Fruit fly (Drosophila melanogaster) whole organism, prepupa: ENCODE measurements around the gene CG2617.

Source experiments
- Blimp-1 ChIP-seq: fragments of 200-800 bp; sonication (Bioruptor generic); optimal IDR thresholded peaks from 3 replicates; lab custom pipeline; 2017; ENCODE audit warnings: missing biosample characterization, missing genetic modification characterization, mild to moderate bottlenecking, moderate library complexity, missing genetic modification reagents
- CG10631 ChIP-seq: fragments of 200-800 bp; sonication (Bioruptor generic); optimal IDR thresholded peaks from 2 replicates; lab custom pipeline; 2016; ENCODE audit warnings: missing biosample characterization, missing genetic modification characterization
- CG11294 ChIP-seq: fragments of 200-800 bp; sonication (Bioruptor generic); IDR thresholded peaks from 2 replicates; pipeline ENCODE4 v1.3.6; 2022; ENCODE audit warnings: missing biosample characterization, missing genetic modification characterization
- CG11762 ChIP-seq: fragments of 200-800 bp; sonication (Bioruptor generic); optimal IDR thresholded peaks from 3 replicates; lab custom pipeline; 2016; ENCODE audit warnings: missing biosample characterization, missing genetic modification characterization; ENCODE audit not compliant: insufficient read depth
- CG11902 ChIP-seq: fragments of 200-800 bp; sonication (Bioruptor generic); optimal IDR thresholded peaks from 3 replicates; lab custom pipeline; 2016; ENCODE audit warnings: missing biosample characterization, missing genetic modification characterization
- CG1621 ChIP-seq: fragments of 200-800 bp; sonication (Bioruptor generic); optimal IDR thresholded peaks from 3 replicates; lab custom pipeline; 2018; ENCODE audit warnings: missing biosample characterization, mild to moderate bottlenecking, missing genetic modification characterization
- CG16779 ChIP-seq: fragments of 200-800 bp; sonication (Bioruptor generic); optimal IDR thresholded peaks from 3 replicates; lab custom pipeline; 2017; ENCODE audit warnings: missing biosample characterization, mild to moderate bottlenecking, missing genetic modification characterization
- CG3032 ChIP-seq: fragments of 200-800 bp; optimal IDR thresholded peaks from 2 replicates; lab custom pipeline; 2019; ENCODE audit warnings: missing biosample characterization, mild to moderate bottlenecking, missing genetic modification characterization, moderate library complexity
- CG31627 ChIP-seq: fragments of 200-800 bp; sonication (Bioruptor generic); optimal IDR thresholded peaks from 3 replicates; lab custom pipeline; 2016; ENCODE audit warnings: missing biosample characterization, missing genetic modification characterization
- CG32006 ChIP-seq: fragments of 200-800 bp; sonication (Bioruptor generic); optimal IDR thresholded peaks from 3 replicates; lab custom pipeline; 2017; ENCODE audit warnings: missing biosample characterization, mild to moderate bottlenecking, missing genetic modification characterization
- CG34406 ChIP-seq: fragments of 200-800 bp; sonication (Bioruptor generic); optimal IDR thresholded peaks from 3 replicates; lab custom pipeline; 2016; ENCODE audit warnings: missing biosample characterization, missing genetic modification characterization
- CG3919 ChIP-seq: fragments of 200-800 bp; sonication (Bioruptor generic); optimal IDR thresholded peaks from 3 replicates; lab custom pipeline; 2016; ENCODE audit warnings: missing biosample characterization, missing genetic modification characterization
- CG4318 ChIP-seq: fragments of 200-800 bp; sonication (Bioruptor generic); optimal IDR thresholded peaks from 3 replicates; lab custom pipeline; 2017; ENCODE audit warnings: missing biosample characterization, mild to moderate bottlenecking, missing genetic modification characterization
- CG6163 ChIP-seq: fragments of 200-800 bp; sonication (Bioruptor generic); IDR thresholded peaks from 3 replicates; pipeline ENCODE4 v1.3.6; 2022; ENCODE audit warnings: missing biosample characterization, missing genetic modification characterization
- CG6276 ChIP-seq: fragments of 200-800 bp; sonication (Bioruptor generic); optimal IDR thresholded peaks from 2 replicates; lab custom pipeline; 2017; ENCODE audit warnings: missing biosample characterization, mild to moderate bottlenecking, missing genetic modification characterization
- CG6808 ChIP-seq: fragments of 200-800 bp; sonication (Bioruptor generic); optimal IDR thresholded peaks from 3 replicates; lab custom pipeline; 2017; ENCODE audit warnings: missing biosample characterization, missing genetic modification characterization, mild to moderate bottlenecking, moderate library complexity, missing genetic modification reagents
- CG6854 ChIP-seq: fragments of 200-800 bp; sonication (Bioruptor generic); optimal IDR thresholded peaks from 2 replicates; lab custom pipeline; 2017; ENCODE audit warnings: missing biosample characterization, mild to moderate bottlenecking, missing genetic modification characterization
- CG7368 ChIP-seq: fragments of 200-800 bp; sonication (Bioruptor generic); optimal IDR thresholded peaks from 3 replicates; lab custom pipeline; 2016; ENCODE audit warnings: missing biosample characterization, missing genetic modification characterization
- CG8119 ChIP-seq: fragments of 200-800 bp; sonication (Bioruptor generic); IDR thresholded peaks from 3 replicates; pipeline ENCODE4 v1.3.6; 2022; ENCODE audit warnings: missing biosample characterization, missing genetic modification characterization
- CG9139 ChIP-seq: fragments of 200-800 bp; sonication (Bioruptor generic); optimal IDR thresholded peaks from 3 replicates; lab custom pipeline; 2017; ENCODE audit warnings: missing biosample characterization, mild to moderate bottlenecking, missing genetic modification characterization
- Eip78C ChIP-seq: fragments of 200-800 bp; sonication (Bioruptor generic); peaks from one replicate; lab custom pipeline; 2016; ENCODE audit warnings: missing biosample characterization, missing genetic modification characterization
- Eip93F ChIP-seq: fragments of 200-800 bp; sonication (Bioruptor generic); optimal IDR thresholded peaks from 2 replicates; lab custom pipeline; 2016; ENCODE audit warnings: missing biosample characterization, mild to moderate bottlenecking, missing genetic modification characterization
- Hr38 ChIP-seq: sonication (Bioruptor generic); optimal IDR thresholded peaks from 2 replicates; lab custom pipeline; 2016; ENCODE audit warnings: missing biosample characterization, missing genetic modification characterization
- Hr39 ChIP-seq: fragments of 200-800 bp; sonication (Bioruptor generic); optimal IDR thresholded peaks from 2 replicates; lab custom pipeline; 2016; ENCODE audit warnings: missing biosample characterization, missing genetic modification characterization
- Hr4 ChIP-seq: fragments of 200-800 bp; sonication (Bioruptor generic); optimal IDR thresholded peaks from 3 replicates; lab custom pipeline; 2016; ENCODE audit warnings: missing biosample characterization, missing genetic modification characterization
- Lpt ChIP-seq: fragments of 200-800 bp; sonication (Bioruptor generic); optimal IDR thresholded peaks from 3 replicates; lab custom pipeline; 2016; ENCODE audit warnings: missing biosample characterization, missing genetic modification characterization
- Met ChIP-seq: fragments of 200-800 bp; sonication (Bioruptor generic); optimal IDR thresholded peaks from 3 replicates; lab custom pipeline; 2016; ENCODE audit warnings: missing biosample characterization, missing genetic modification characterization
- OdsH ChIP-seq: fragments of 200-800 bp; sonication (Bioruptor generic); optimal IDR thresholded peaks from 3 replicates; lab custom pipeline; 2016; ENCODE audit warnings: missing biosample characterization, missing genetic modification characterization
- Smox ChIP-seq: fragments of 200-800 bp; sonication (Bioruptor generic); optimal IDR thresholded peaks from 3 replicates; lab custom pipeline; 2016; ENCODE audit warnings: missing biosample characterization, missing genetic modification characterization
- Sox102F ChIP-seq: fragments of 200-800 bp; sonication (Bioruptor generic); optimal IDR thresholded peaks from 2 replicates; lab custom pipeline; 2016; ENCODE audit warnings: missing biosample characterization, mild to moderate bottlenecking, missing genetic modification characterization
- Sox14 ChIP-seq: fragments of 200-800 bp; sonication (Bioruptor generic); optimal IDR thresholded peaks from 3 replicates; lab custom pipeline; 2016; ENCODE audit warnings: missing biosample characterization, missing genetic modification characterization
- achi ChIP-seq: fragments of 200-800 bp; sonication (Bioruptor generic); optimal IDR thresholded peaks from 3 replicates; lab custom pipeline; 2016; ENCODE audit warnings: missing biosample characterization, missing genetic modification characterization
- acj6 ChIP-seq: fragments of 200-800 bp; sonication (Bioruptor generic); optimal IDR thresholded peaks from 3 replicates; lab custom pipeline; 2016; ENCODE audit warnings: missing biosample characterization, missing genetic modification characterization
- dac ChIP-seq: fragments of 200-800 bp; sonication (Bioruptor generic); optimal IDR thresholded peaks from 2 replicates; lab custom pipeline; 2017; ENCODE audit warnings: missing biosample characterization, mild to moderate bottlenecking, missing genetic modification characterization
- dsx ChIP-seq: fragments of 200-800 bp; optimal IDR thresholded peaks from 3 replicates; lab custom pipeline; 2019; ENCODE audit warnings: missing biosample characterization, mild to moderate bottlenecking, missing genetic modification characterization, moderate library complexity; ENCODE audit not compliant: poor library complexity, severe bottlenecking
- eg ChIP-seq: fragments of 200-800 bp; sonication (Bioruptor generic); IDR thresholded peaks from 3 replicates; pipeline ENCODE4 v1.3.6; 2022; ENCODE audit warnings: missing biosample characterization, missing genetic modification characterization
- fd59A ChIP-seq: fragments of 200-800 bp; sonication (Bioruptor generic); optimal IDR thresholded peaks from 2 replicates; lab custom pipeline; 2017; ENCODE audit warnings: missing biosample characterization, mild to moderate bottlenecking, missing genetic modification characterization, missing genetic modification reagents
- fd85E ChIP-seq: fragments of 200-800 bp; sonication (Bioruptor generic); optimal IDR thresholded peaks from 3 replicates; lab custom pipeline; 2016; ENCODE audit warnings: missing biosample characterization, missing genetic modification characterization
- fkh ChIP-seq: fragments of 200-800 bp; sonication (Bioruptor generic); optimal IDR thresholded peaks from 3 replicates; lab custom pipeline; 2017; ENCODE audit warnings: missing biosample characterization, mild to moderate bottlenecking, missing genetic modification characterization, moderate library complexity
- lz ChIP-seq: fragments of 200-800 bp; sonication (Bioruptor generic); optimal IDR thresholded peaks from 3 replicates; lab custom pipeline; 2016; ENCODE audit warnings: missing biosample characterization, missing genetic modification characterization
- net ChIP-seq: fragments of 200-800 bp; sonication (Bioruptor generic); optimal IDR thresholded peaks from 3 replicates; lab custom pipeline; 2016; ENCODE audit warnings: missing biosample characterization, missing genetic modification characterization
- pdm3 ChIP-seq: fragments of 200-800 bp; sonication (Bioruptor generic); optimal IDR thresholded peaks from 3 replicates; lab custom pipeline; 2016; ENCODE audit warnings: missing biosample characterization, missing genetic modification characterization
- spab ChIP-seq: fragments of 200-800 bp; sonication (Bioruptor generic); optimal IDR thresholded peaks from 2 replicates; lab custom pipeline; 2017; ENCODE audit warnings: missing biosample characterization, mild to moderate bottlenecking, missing genetic modification characterization, missing genetic modification reagents
- ss ChIP-seq, 2 experiments: fragments of 200-800 bp; sonication (Bioruptor generic); optimal IDR thresholded peaks; 2 replicates in 1 of 2; 3 replicates in 1 of 2; lab custom pipeline; 2017 to 2018; ENCODE audit warnings: mild to moderate bottlenecking in 2 of 2, missing biosample characterization in 2 of 2, missing genetic modification characterization in 2 of 2, moderate library complexity in 1 of 2
- svp ChIP-seq: fragments of 200-800 bp; sonication (Bioruptor generic); peaks from one replicate; lab custom pipeline; 2016; ENCODE audit warnings: missing biosample characterization, missing genetic modification characterization
- topi ChIP-seq: fragments of 200-800 bp; sonication (Bioruptor generic); optimal IDR thresholded peaks from 3 replicates; lab custom pipeline; 2016; ENCODE audit warnings: missing biosample characterization, missing genetic modification characterization
- vri ChIP-seq: fragments of 200-800 bp; sonication (Bioruptor generic); optimal IDR thresholded peaks from 3 replicates; lab custom pipeline; 2016; ENCODE audit warnings: missing biosample characterization, mild to moderate bottlenecking, missing genetic modification characterization

CG2617 gene

dm6 chr2L:20716712-20717111, 34.5 kb downstream of the CG2617 start (continued):
- TF ChIP-seq CG3032 (tag; lab: Kevin White, UChicago) (no peak), OdsH (GFP tag; lab: Kevin White, UChicago) (peak; percentile 37), fd85E (GFP tag; lab: Kevin White, UChicago) (no peak), CG10631 (GFP tag; lab: Kevin White, UChicago) (peak; percentile 31), CG7368 (no peak), lz (GFP tag; lab: Kevin White, UChicago) (no peak), vri (GFP tag; lab: Kevin White, UChicago) (no peak), achi (peak; percentile 2), Lpt (GFP tag; lab: Kevin White, UChicago) (no peak), CG3919 (GFP tag; lab: Kevin White, UChicago) (no peak), eg (GFP tag; lab: Robert Waterston, UW) (0 out of 3 replicates have a peak, but pooled peaks have one; percentile 5), CG34406 (GFP tag; lab: Kevin White, UChicago) (no peak), topi (GFP tag; lab: Kevin White, UChicago) (no peak), Eip78C (peak; percentile 88), Met (no peak), CG9139 (GFP tag; lab: Kevin White, UChicago) (no peak), Hr38 (GFP tag; lab: Kevin White, UChicago) (no peak), Sox14 (no peak), CG32006 (GFP tag; lab: Kevin White, UChicago) (peak; percentile 87), Smox (no peak)

dm6 chr2L:20720011-20720410, 37.8 kb downstream of the CG2617 start:
- TF ChIP-seq topi (GFP tag; lab: Kevin White, UChicago) (no peak), acj6 (GFP tag; lab: Kevin White, UChicago) (no peak), Eip93F (GFP tag; lab: Kevin White, UChicago) (no peak)
- TF ChIP-seq, all 60 proteins: peak for 0

DNA sequence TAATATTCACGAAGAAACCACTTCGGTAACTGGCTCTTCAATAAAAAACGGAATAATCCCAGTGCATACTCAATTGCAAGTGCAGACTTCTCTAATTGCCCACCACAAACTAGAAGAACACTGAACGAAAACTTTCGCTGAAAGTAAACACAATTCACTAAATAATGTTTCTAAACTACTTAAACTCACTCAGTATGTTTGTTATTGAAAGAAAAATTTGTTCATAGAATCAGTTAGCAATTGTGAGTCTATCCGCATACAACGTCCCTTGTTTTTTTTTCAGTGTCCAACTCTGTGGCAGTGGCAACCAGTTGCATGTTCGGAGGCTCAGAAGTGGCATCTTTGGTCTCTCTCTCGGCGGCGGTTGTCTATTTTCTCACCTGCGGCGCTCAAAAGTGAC, 39.3 kb downstream of the CG2617 start:
- TF ChIP-seq CG8119 (GFP tag; lab: Robert Waterston, UW) (peak; percentile 77), OdsH (GFP tag; lab: Kevin White, UChicago) (peak; percentile 57), net (GFP tag; lab: Kevin White, UChicago) (no peak), CG11294 (peak; percentile 65), CG6163 (GFP tag; lab: Robert Waterston, UW) (peak; percentile 89), CG3919 (GFP tag; lab: Kevin White, UChicago) (peak; percentile 78), ss (GFP tag; optimal IDR thresholded peaks at IDR 0.05; lab: Kevin White, UChicago) (peak in 1 of 2 experiments; percentile 45), CG3032 (tag; lab: Kevin White, UChicago) (no peak), svp (GFP tag; lab: Kevin White, UChicago) (no peak), CG31627 (no peak), dsx (peak; percentile 43), pdm3 (peak; percentile 54), fd59A (peak; percentile 33), CG6808 (GFP tag; lab: Kevin White, UChicago) (no peak), CG16779 (tag; lab: Kevin White, UChicago) (peak; percentile 32), spab (GFP tag; lab: Kevin White, UChicago) (no peak), CG11902 (GFP tag; lab: Kevin White, UChicago) (no peak), lz (GFP tag; lab: Kevin White, UChicago) (no peak), CG1621 (peak; percentile 25), CG4318 (GFP tag; lab: Kevin White, UChicago) (peak; percentile 39), CG6854 (GFP tag; lab: Kevin White, UChicago) (no peak), Eip93F (GFP tag; lab: Kevin White, UChicago) (no peak), CG6276 (peak; percentile 79), Hr38 (GFP tag; lab: Kevin White, UChicago) (no peak), acj6 (GFP tag; lab: Kevin White, UChicago) (peak; percentile 38), dac (peak; percentile 42), Sox102F (GFP tag; lab: Kevin White, UChicago) (no peak), Blimp-1 (no peak), Hr39 (no peak), topi (GFP tag; lab: Kevin White, UChicago) (no peak), Hr4 (GFP tag; lab: Kevin White, UChicago) (peak; percentile 81), CG7368 (no peak), fkh (GFP tag; lab: Kevin White, UChicago) (no peak), Smox (no peak), CG11762 (GFP tag; lab: Kevin White, UChicago) (peak; percentile 13), CG10631 (GFP tag; lab: Kevin White, UChicago) (peak; percentile 61)
